Worm (Caenorhabditis elegans): ENCODE measurements around the gene C28D4.10.

C28D4.10 gene

ce11 chrIV:9778016-9778415, 39.7 kb downstream of the C28D4.10 start, which contains the start of gene T13F2.6 (continued):
- TF ChIP-seq ztf-11 (tag; optimal IDR thresholded peaks at IDR 0.05) (no peak), madf-5 (GFP tag; IDR thresholded peaks at IDR 0.05) (no peak), T20F7.1 (GFP tag; optimal IDR thresholded peaks at IDR 0.05) (no peak), Y48G9A.11 (GFP tag; IDR thresholded peaks at IDR 0.05) (peak; percentile 79; the same call in 1 of the 2 replicates), snpc-4 (tag; optimal IDR thresholded peaks at IDR 0.05) (no peak), Y5F2A.4 (GFP tag; optimal IDR thresholded peaks at IDR 0.05) (no peak), ctbp-1 (GFP tag; IDR thresholded peaks at IDR 0.05) (no peak)

ce11 chrIV:9784689-9785088, 46.4 kb downstream of the C28D4.10 start, which contains the start of gene sre-4:
TSS of gene sre-4 (minus strand) at chrIV:9784789.
- TF ChIP-seq R02D3.7 (tag; optimal IDR thresholded peaks at IDR 0.05) (no peak), unc-62 (GFP tag; optimal IDR thresholded peaks at IDR 0.05 in 1 of 2) (no peak), unc-62 (tag; optimal IDR thresholded peaks at IDR 0.05) (no peak), dmd-8 (GFP tag; IDR thresholded peaks at IDR 0.05) (no peak), lin-39 (tag; optimal IDR thresholded peaks at IDR 0.05) (no peak), F10B5.3 (tag; optimal IDR thresholded peaks at IDR 0.05) (no peak), ceh-20 (GFP tag; IDR thresholded peaks at IDR 0.05) (no peak), nhr-42 (GFP tag; IDR thresholded peaks at IDR 0.05) (no peak), Y105C5A.15 (GFP tag; IDR thresholded peaks at IDR 0.05) (no peak), daf-8 (GFP tag; IDR thresholded peaks at IDR 0.05) (no peak), mep-1 (tag; optimal IDR thresholded peaks at IDR 0.05) (no peak), mes-2 (tag; optimal IDR thresholded peaks at IDR 0.05; ENCODE audit: poor library complexity, severe bottlenecking) (no peak), nhr-48 (tag; optimal IDR thresholded peaks at IDR 0.05) (no peak)

Data from whole organism, L4 larva.